Worm (Caenorhabditis elegans): ENCODE data around the gene ecps-2.

Gene ecps-2

ce11 chrIII:10481988-10482387, 39.1 kb downstream of the ecps-2 start, which contains the start of gene D2045.8:
TSS of gene D2045.8 (plus strand) at chrIII:10482288.
- TF ChIP-seq pqm-1 (tag; optimal IDR thresholded peaks at IDR 0.05) (peak; percentile 14), nhr-76 (tag; optimal IDR thresholded peaks at IDR 0.05) (no peak), elt-2 (tag; optimal IDR thresholded peaks at IDR 0.05) (peak; percentile 36), fkh-2 (tag; optimal IDR thresholded peaks at IDR 0.05) (no peak), ztf-4 (tag; optimal IDR thresholded peaks at IDR 0.05) (no peak), nhr-28 (tag; optimal IDR thresholded peaks at IDR 0.05) (no peak), lin-15B (tag; optimal IDR thresholded peaks at IDR 0.05) (no peak), skn-1 (tag; optimal IDR thresholded peaks at IDR 0.05) (peak; percentile 26)

- TF ChIP-seq nhr-23 (tag; optimal IDR thresholded peaks at IDR 0.05) (peak; percentile 39), skn-1 (tag; optimal IDR thresholded peaks at IDR 0.05) (no peak)
Observed at ce11 chrIII:10486455-10486854, 43.6 kb downstream of the ecps-2 start.

- TF ChIP-seq nhr-25 (tag; optimal IDR thresholded peaks at IDR 0.05) (no peak), snpc-4 (tag; optimal IDR thresholded peaks at IDR 0.05) (no peak), ceh-9 (tag; optimal IDR thresholded peaks at IDR 0.05) (no peak), mdl-1 (tag; optimal IDR thresholded peaks at IDR 0.05) (no peak), nhr-43 (tag; optimal IDR thresholded peaks at IDR 0.05; ENCODE audit: poor library complexity, severe bottlenecking) (no peak), nhr-12 (tag; optimal IDR thresholded peaks at IDR 0.05) (no peak)
Observed at ce11 chrIII:10488052-10488451, 45.2 kb downstream of the ecps-2 start, which contains the start of gene ptr-25. TSS of gene ptr-25 (plus strand) at chrIII:10488124.
